Fruit fly (Drosophila melanogaster): ENCODE data around the gene Smox.

DNA sequence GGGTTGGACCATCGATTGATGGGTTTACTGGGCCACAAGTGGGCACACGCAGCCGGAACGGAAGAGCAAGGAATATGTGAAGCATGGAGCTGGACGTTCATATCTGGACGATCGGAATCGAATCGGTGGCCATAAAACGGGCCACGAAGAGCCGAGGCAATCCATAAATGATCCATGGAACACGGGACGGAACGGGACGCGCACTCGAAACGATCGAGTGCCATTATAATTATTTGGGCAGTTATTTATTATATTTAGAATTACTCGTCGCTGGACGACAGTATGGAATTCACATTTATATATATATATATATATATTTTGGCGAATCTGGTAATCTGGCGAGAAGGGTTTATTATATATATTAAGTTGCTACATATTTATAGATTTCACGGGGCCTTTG lies 34.1 kb downstream of the Smox start:
- TF ChIP-seq h (optimal IDR thresholded peaks at IDR 0.05) (no peak), Myc (optimal IDR thresholded peaks at IDR 0.05) (no peak), insv (optimal IDR thresholded peaks at IDR 0.05) (no peak), Sin3A (optimal IDR thresholded peaks at IDR 0.05) (no peak), psq (optimal IDR thresholded peaks at IDR 0.05) (no peak), ttk (optimal IDR thresholded peaks at IDR 0.05) (no peak)
